Fruit fly (Drosophila melanogaster): ENCODE measurements around the gene CG15771.

Gene CG15771

dm6 chrX:5718476-5719012, 36.8 kb upstream of the CG15771 start (continued):
- TF ChIP-seq mam (GFP tag; optimal IDR thresholded peaks at IDR 0.05) (no peak), CG10267 (tag; optimal IDR thresholded peaks at IDR 0.05) (peak; percentile 28), hbn (GFP tag; IDR thresholded peaks at IDR 0.05; ENCODE audit: partially characterized antibody) (no peak), CG4820 (GFP tag; optimal IDR thresholded peaks at IDR 0.05) (no peak), CG11093 (GFP tag; IDR thresholded peaks at IDR 0.05) (no peak), CG34422 (GFP tag; IDR thresholded peaks at IDR 0.05) (peak; percentile 55; the same call in 1 of the 3 replicates), CG12299 (tag; optimal IDR thresholded peaks at IDR 0.05) (peak; percentile 8), CG11085 (GFP tag; IDR thresholded peaks at IDR 0.05) (peak; percentile 52), crol (GFP tag; IDR thresholded peaks at IDR 0.05) (0 out of 2 replicates have a peak, but pooled peaks have one; percentile 13), Side (GFP tag; optimal IDR thresholded peaks at IDR 0.05) (no peak), Hmx (GFP tag; optimal IDR thresholded peaks at IDR 0.05) (no peak), ERR (GFP tag; optimal IDR thresholded peaks at IDR 0.05) (no peak), gsb-n (tag; optimal IDR thresholded peaks at IDR 0.05) (no peak), Opbp (GFP tag; IDR thresholded peaks at IDR 0.05; ENCODE audit: partially characterized antibody) (no peak), CG17612 (GFP tag; IDR thresholded peaks at IDR 0.05) (peak; percentile 61; the same call in 1 of the 2 replicates), Xrp1 (GFP tag; IDR thresholded peaks at IDR 0.05) (peak; percentile 41; the same call in 1 of the 2 replicates), ro (GFP tag; IDR thresholded peaks at IDR 0.05) (no peak), Sox102F (GFP tag; optimal IDR thresholded peaks at IDR 0.05) (peak; percentile 58), zen (tag; optimal IDR thresholded peaks at IDR 0.05) (no peak), Bteb2 (GFP tag; optimal IDR thresholded peaks at IDR 0.05) (no peak), nom (GFP tag; optimal IDR thresholded peaks at IDR 0.05) (no peak), aop (GFP tag; IDR thresholded peaks at IDR 0.05) (no peak), corto (GFP tag; optimal IDR thresholded peaks at IDR 0.05) (peak; percentile 43), CG8089 (GFP tag; optimal IDR thresholded peaks at IDR 0.05) (no peak), CG2875 (GFP tag; optimal IDR thresholded peaks at IDR 0.05) (no peak), CG15011 (GFP tag; optimal IDR thresholded peaks at IDR 0.05) (peak; percentile 30), cad (GFP tag; optimal IDR thresholded peaks at IDR 0.05) (no peak), CG3995 (GFP tag; optimal IDR thresholded peaks at IDR 0.05) (no peak), CG32767 (GFP tag; IDR thresholded peaks at IDR 0.05) (0 out of 2 replicates have a peak, but pooled peaks have one; percentile 17), CG17359 (tag; optimal IDR thresholded peaks at IDR 0.05) (peak; percentile 64), ind (GFP tag; optimal IDR thresholded peaks at IDR 0.05) (peak; percentile 58), Hey (tag; optimal IDR thresholded peaks at IDR 0.05) (no peak), CG6175 (GFP tag; IDR thresholded peaks at IDR 0.05) (peak; percentile 64; the same call in 2 of the 3 replicates), hkb (optimal IDR thresholded peaks at IDR 0.05) (no peak), hkb (GFP tag; IDR thresholded peaks at IDR 0.05) (peak; percentile 64; the same call in 1 of the 2 replicates), pros (GFP tag; optimal IDR thresholded peaks at IDR 0.05) (no peak), bbx (GFP tag; IDR thresholded peaks at IDR 0.05; ENCODE audit: partially characterized antibody) (no peak), CG11560 (tag; IDR thresholded peaks at IDR 0.05) (peak; percentile 39; the same call in 1 of the 3 replicates), CG15696 (tag; optimal IDR thresholded peaks at IDR 0.05) (no peak), insv (GFP tag; optimal IDR thresholded peaks at IDR 0.05) (peak in 1 of 2 experiments; percentile 8), jumu (GFP tag; optimal IDR thresholded peaks at IDR 0.05) (no peak), CG1233 (GFP tag; optimal IDR thresholded peaks at IDR 0.05) (peak; percentile 37), maf-S (GFP tag; optimal IDR thresholded peaks at IDR 0.05) (no peak), CG1792 (GFP tag; optimal IDR thresholded peaks at IDR 0.05) (no peak), CG3726 (GFP tag; IDR thresholded peaks at IDR 0.05) (no peak), CG2120 (GFP tag; optimal IDR thresholded peaks at IDR 0.05) (peak; percentile 55), sim (GFP tag; IDR thresholded peaks at IDR 0.05) (no peak), Jarid2 (GFP tag; optimal IDR thresholded peaks at IDR 0.05) (no peak), CG3163 (GFP tag; optimal IDR thresholded peaks at IDR 0.05) (no peak), CG10565 (GFP tag; optimal IDR thresholded peaks at IDR 0.05) (no peak), Rfx (GFP tag; IDR thresholded peaks at IDR 0.05) (peak; percentile 85)

Data from whole organism, embryonic.